Worm (Caenorhabditis elegans): ENCODE results near the gene fbxa-107.

ce11 chrV:18163434-18163833, 39.7 kb downstream of the fbxa-107 start:
- TF ChIP-seq aly-2 (tag; optimal IDR thresholded peaks at IDR 0.05) (no peak), saeg-2 (GFP tag; IDR thresholded peaks at IDR 0.05) (no peak), lin-15B (tag; optimal IDR thresholded peaks at IDR 0.05) (no peak), unc-62 (GFP tag; optimal IDR thresholded peaks at IDR 0.05 in 1 of 2) (no peak), unc-62 (tag; optimal IDR thresholded peaks at IDR 0.05) (no peak), unc-130 (GFP tag; optimal IDR thresholded peaks at IDR 0.05) (no peak), nhr-25 (tag; optimal IDR thresholded peaks at IDR 0.05; ENCODE audit: borderline replicate concordance, insufficient read depth) (no peak), attf-4 (tag; optimal IDR thresholded peaks at IDR 0.05) (no peak)
